Worm (Caenorhabditis elegans): Measurements from ENCODE around the gene glb-4.

Gene glb-4

ce11 chrII:11103052-11103451 lies 8.0 kb downstream of the glb-4 start (continued):
- no peak for TF ChIP-seq pha-4 (GFP tag; IDR thresholded peaks at IDR 0.05)
- peak; percentile 66 for TF ChIP-seq pha-4 (tag; optimal IDR thresholded peaks at IDR 0.05)
- TF ChIP-seq F26F4.8 (GFP tag; conservative IDR thresholded peaks at IDR 0.05), result no peak
- TF ChIP-seq dve-1 (tag; optimal IDR thresholded peaks at IDR 0.05; ENCODE audit: insufficient read depth), result peak; percentile 80
- no peak for TF ChIP-seq F49E8.2 (tag; optimal IDR thresholded peaks at IDR 0.05; ENCODE audit: borderline replicate concordance)
- TF ChIP-seq daf-8 (GFP tag; IDR thresholded peaks at IDR 0.05), result no peak
- TF ChIP-seq unc-39 (tag; optimal IDR thresholded peaks at IDR 0.05), result no peak
- TF ChIP-seq rbr-2 (tag; optimal IDR thresholded peaks at IDR 0.05), result peak; percentile 56
- no peak for TF ChIP-seq ceh-20 (GFP tag; IDR thresholded peaks at IDR 0.05)
- no peak for TF ChIP-seq lim-7 (GFP tag; IDR thresholded peaks at IDR 0.05)
- TF ChIP-seq nhr-11 (tag; optimal IDR thresholded peaks at IDR 0.05), result peak; percentile 32
- TF ChIP-seq ces-1 (GFP tag; optimal IDR thresholded peaks at IDR 0.05), result no peak
- no peak for TF ChIP-seq ama-1 (optimal IDR thresholded peaks at IDR 0.05)
- TF ChIP-seq hlh-11 (tag; optimal IDR thresholded peaks at IDR 0.05), result peak; percentile 98
- TF ChIP-seq ceh-82 (tag; optimal IDR thresholded peaks at IDR 0.05), result no peak
- no peak for TF ChIP-seq nhr-76 (tag; optimal IDR thresholded peaks at IDR 0.05)
- TF ChIP-seq mdl-1 (tag; optimal IDR thresholded peaks at IDR 0.05), result no peak
- TF ChIP-seq zag-1 (tag; optimal IDR thresholded peaks at IDR 0.05), result no peak
- no peak for TF ChIP-seq daf-19 (GFP tag; conservative IDR thresholded peaks at IDR 0.05)
- TF ChIP-seq attf-4 (tag; optimal IDR thresholded peaks at IDR 0.05), result no peak
- TF ChIP-seq mes-2 (tag; optimal IDR thresholded peaks at IDR 0.05; ENCODE audit: poor library complexity, severe bottlenecking), result peak; percentile 76
- no peak for TF ChIP-seq set-16 (GFP tag; IDR thresholded peaks at IDR 0.05)
- TF ChIP-seq nhr-102 (tag; optimal IDR thresholded peaks at IDR 0.05), result no peak
- no peak for TF ChIP-seq lin-39 (tag; optimal IDR thresholded peaks at IDR 0.05)
- peak; percentile 37; the same call in 1 of the 2 replicates for TF ChIP-seq hmg-1.1 (GFP tag; IDR thresholded peaks at IDR 0.05)
- peak; percentile 52 for TF ChIP-seq mxl-3 (GFP tag; optimal IDR thresholded peaks at IDR 0.05)
- TF ChIP-seq hlh-30 (tag; optimal IDR thresholded peaks at IDR 0.05; ENCODE audit: insufficient read depth), result peak; percentile 81
- peak; percentile 83 for TF ChIP-seq aha-1 (tag)
- TF ChIP-seq lsy-2 (tag; optimal IDR thresholded peaks at IDR 0.05), result peak in 1 of 2 experiments; percentile 85
- TF ChIP-seq nhr-25 (tag; optimal IDR thresholded peaks at IDR 0.05; ENCODE audit: borderline replicate concordance, insufficient read depth), result no peak
- 0 out of 2 replicates have a peak, but pooled peaks have one; percentile 11 for TF ChIP-seq nhr-42 (GFP tag; IDR thresholded peaks at IDR 0.05)
- no peak for TF ChIP-seq ZK546.5 (tag; optimal IDR thresholded peaks at IDR 0.05)
- no peak for TF ChIP-seq T20F7.1 (GFP tag; optimal IDR thresholded peaks at IDR 0.05)
- no peak for TF ChIP-seq T26A8.4 (GFP tag; IDR thresholded peaks at IDR 0.05)
- TF ChIP-seq vab-7 (GFP tag; IDR thresholded peaks at IDR 0.05), result no peak
- TF ChIP-seq ceh-32 (tag; optimal IDR thresholded peaks at IDR 0.05; ENCODE audit: poor library complexity), result no peak
- peak; percentile 59 for TF ChIP-seq mep-1 (tag; optimal IDR thresholded peaks at IDR 0.05)
- TF ChIP-seq nhr-237 (tag; optimal IDR thresholded peaks at IDR 0.05), result no peak
- peak; percentile 73 for TF ChIP-seq pqm-1 (tag; optimal IDR thresholded peaks at IDR 0.05)
- no peak for TF ChIP-seq F10B5.3 (tag; optimal IDR thresholded peaks at IDR 0.05)
- TF ChIP-seq lin-15B (tag; optimal IDR thresholded peaks at IDR 0.05), result no peak
- TF ChIP-seq madf-5 (GFP tag; IDR thresholded peaks at IDR 0.05), result no peak
- TF ChIP-seq dmd-9 (GFP tag; IDR thresholded peaks at IDR 0.05), result no peak
- no peak for TF ChIP-seq cey-2 (tag; optimal IDR thresholded peaks at IDR 0.05; ENCODE audit: borderline replicate concordance, insufficient read depth)
- TF ChIP-seq unc-130 (GFP tag; optimal IDR thresholded peaks at IDR 0.05), result no peak
- no peak for TF ChIP-seq zfp-3 (GFP tag; conservative IDR thresholded peaks at IDR 0.05)
- TF ChIP-seq ceh-44 (GFP tag; IDR thresholded peaks at IDR 0.05), result no peak
- no peak for TF ChIP-seq zip-11 (GFP tag; IDR thresholded peaks at IDR 0.05)
- TF ChIP-seq nhr-6 (tag; optimal IDR thresholded peaks at IDR 0.05), result peak; percentile 76
- no peak for TF ChIP-seq nhr-48 (tag; optimal IDR thresholded peaks at IDR 0.05)
- TF ChIP-seq zip-2 (tag; optimal IDR thresholded peaks at IDR 0.05), result no peak
- TF ChIP-seq tra-1 (GFP tag; IDR thresholded peaks at IDR 0.05), result no peak
